Worm (Caenorhabditis elegans): ENCODE measurements around the gene B0035.18.

B0035.18 gene

DNA sequence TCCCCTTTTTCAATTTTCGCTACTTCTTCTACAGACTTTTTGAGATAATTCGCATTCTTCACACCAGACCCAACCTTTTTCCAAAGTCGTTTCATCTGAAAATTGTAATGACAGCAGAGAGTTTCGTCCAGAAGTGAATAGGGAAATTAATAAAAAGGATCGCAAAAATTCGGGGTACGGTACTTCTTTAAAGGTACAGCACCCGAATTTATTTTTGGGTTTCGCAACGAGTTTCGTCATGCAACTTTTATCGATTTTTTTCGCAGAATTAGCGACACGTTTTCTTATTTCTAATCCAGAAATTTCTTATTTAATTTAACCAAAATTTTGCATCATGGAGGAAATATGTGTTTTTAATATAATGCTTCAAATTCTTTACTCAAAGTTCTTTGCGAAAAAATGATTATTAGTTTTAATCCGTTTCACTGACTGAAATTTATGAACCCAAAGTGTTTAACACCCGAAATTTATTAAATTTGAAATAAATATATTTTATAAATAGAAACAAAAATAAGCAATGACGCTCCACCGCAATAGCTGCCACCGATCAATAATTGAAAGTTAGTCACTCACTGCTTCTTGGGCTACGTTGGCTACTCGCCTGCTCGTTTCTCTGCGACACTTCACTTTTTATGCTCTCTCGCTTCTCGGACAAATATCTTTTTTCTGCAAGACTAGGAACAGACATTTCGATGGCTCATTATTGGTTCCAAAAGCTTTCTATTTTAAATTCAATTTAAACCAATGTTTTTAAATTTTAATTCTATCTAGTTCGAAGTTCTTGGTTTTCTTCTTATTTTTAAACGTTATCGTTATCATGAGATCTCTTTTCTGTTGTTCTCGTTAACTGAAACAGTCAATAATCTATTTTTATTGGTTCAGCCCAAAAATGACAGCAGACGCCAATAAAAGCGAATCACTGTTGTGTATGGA is 21.7 kb upstream of the B0035.18 start, which contains the start of the genes B0035.15 and dnj-1:
Gene B0035.15, minus strand, starts transcription at position 99 of the 933 bp plus-strand sequence.
Gene dnj-1, plus strand, starts transcription at position 883 of the 933 bp plus-strand sequence.
- no peak for TF ChIP-seq ceh-8 (GFP tag; optimal IDR thresholded peaks at IDR 0.05)
- TF ChIP-seq elt-2 (tag; optimal IDR thresholded peaks at IDR 0.05), result no peak
- no peak for TF ChIP-seq zip-4 (GFP tag; optimal IDR thresholded peaks at IDR 0.05)
- TF ChIP-seq lin-13 (GFP tag; optimal IDR thresholded peaks at IDR 0.05), result no peak
- TF ChIP-seq nhr-90 (tag; optimal IDR thresholded peaks at IDR 0.05; ENCODE audit: poor library complexity), result peak; percentile 17
- TF ChIP-seq nhr-12 (tag; optimal IDR thresholded peaks at IDR 0.05), result no peak
- TF ChIP-seq pax-3 (tag; optimal IDR thresholded peaks at IDR 0.05), result no peak
- TF ChIP-seq mef-2 (tag; optimal IDR thresholded peaks at IDR 0.05), result no peak
- no peak for TF ChIP-seq irx-1 (tag; optimal IDR thresholded peaks at IDR 0.05)
- no peak for TF ChIP-seq ztf-4 (tag; optimal IDR thresholded peaks at IDR 0.05)
- no peak for TF ChIP-seq ceh-63 (GFP tag; optimal IDR thresholded peaks at IDR 0.05)
- TF ChIP-seq pqm-1 (tag; optimal IDR thresholded peaks at IDR 0.05), result no peak
- peak; percentile 32 for TF ChIP-seq rnt-1 (tag; optimal IDR thresholded peaks at IDR 0.05)
- no peak for TF ChIP-seq nhr-84 (tag; optimal IDR thresholded peaks at IDR 0.05)
- no peak for TF ChIP-seq hpl-2 (GFP tag; optimal IDR thresholded peaks at IDR 0.05)
- TF ChIP-seq lir-3 (tag; optimal IDR thresholded peaks at IDR 0.05; ENCODE audit: poor library complexity), result no peak
- TF ChIP-seq egl-27 (tag; optimal IDR thresholded peaks at IDR 0.05), result no peak
- TF ChIP-seq jun-1 (tag; optimal IDR thresholded peaks at IDR 0.05), result no peak
- TF ChIP-seq lin-39 (tag; optimal IDR thresholded peaks at IDR 0.05), result no peak
- no peak for TF ChIP-seq hlh-4 (tag; optimal IDR thresholded peaks at IDR 0.05)
- TF ChIP-seq unc-62 (GFP tag; optimal IDR thresholded peaks at IDR 0.05), result no peak
- no peak for TF ChIP-seq nhr-77 (tag; optimal IDR thresholded peaks at IDR 0.05)
- no peak for TF ChIP-seq nhr-47 (tag; optimal IDR thresholded peaks at IDR 0.05)
- TF ChIP-seq unc-30 (tag; optimal IDR thresholded peaks at IDR 0.05), result no peak
- TF ChIP-seq tbx-2 (tag; optimal IDR thresholded peaks at IDR 0.05), result peak; percentile 16
- TF ChIP-seq pag-3 (tag; optimal IDR thresholded peaks at IDR 0.05; ENCODE audit: borderline replicate concordance, insufficient read depth), result no peak
- no peak for TF ChIP-seq sptf-1 (tag; optimal IDR thresholded peaks at IDR 0.05)
- no peak for TF ChIP-seq ces-1 (GFP tag; optimal IDR thresholded peaks at IDR 0.05)
- TF ChIP-seq C16A3.4 (tag; optimal IDR thresholded peaks at IDR 0.05), result peak; percentile 30
- peak in 1 of 3 experiments; percentile 43 for TF ChIP-seq dpl-1 (GFP tag; optimal IDR thresholded peaks at IDR 0.05)
- no peak for TF ChIP-seq grh-1 (GFP tag; IDR thresholded peaks at IDR 0.05)
- TF ChIP-seq vab-15 (tag; optimal IDR thresholded peaks at IDR 0.05), result no peak
- no peak for TF ChIP-seq efl-3 (GFP tag; optimal IDR thresholded peaks at IDR 0.05)
- no peak for TF ChIP-seq unc-86 (tag; optimal IDR thresholded peaks at IDR 0.05)
- TF ChIP-seq zag-1 (tag; optimal IDR thresholded peaks at IDR 0.05), result no peak
- TF ChIP-seq isw-1 (GFP tag; IDR thresholded peaks at IDR 0.05), result no peak
- no peak for TF ChIP-seq ceh-90 (tag; optimal IDR thresholded peaks at IDR 0.05)
- TF ChIP-seq fkh-10 (GFP tag; optimal IDR thresholded peaks at IDR 0.05), result no peak
- TF ChIP-seq mab-9 (GFP tag; IDR thresholded peaks at IDR 0.05), result no peak
- TF ChIP-seq mep-1 (tag; optimal IDR thresholded peaks at IDR 0.05), result peak; percentile 37
- TF ChIP-seq sup-37 (GFP tag; optimal IDR thresholded peaks at IDR 0.05), result no peak
- no peak for TF ChIP-seq aly-2 (tag; optimal IDR thresholded peaks at IDR 0.05)
- TF ChIP-seq unc-98 (GFP tag; IDR thresholded peaks at IDR 0.05), result no peak
- peak; percentile 16 for TF ChIP-seq unc-130 (tag; optimal IDR thresholded peaks at IDR 0.05)
- no peak for TF ChIP-seq ets-5 (GFP tag; IDR thresholded peaks at IDR 0.05)
- TF ChIP-seq F16B12.6 (tag; optimal IDR thresholded peaks at IDR 0.05), result no peak
- TF ChIP-seq aha-1 (tag; optimal IDR thresholded peaks at IDR 0.05), result no peak
- peak in 1 of 2 experiments; percentile 12 for TF ChIP-seq mdl-1 (tag; optimal IDR thresholded peaks at IDR 0.05)
- TF ChIP-seq C34B4.2 (tag; optimal IDR thresholded peaks at IDR 0.05), result no peak
- TF ChIP-seq lsy-2 (tag; optimal IDR thresholded peaks at IDR 0.05), result peak; percentile 43 to 57
- TF ChIP-seq lin-14 (GFP tag; optimal IDR thresholded peaks at IDR 0.05), result peak; percentile 78
